Fruit fly (Drosophila melanogaster) whole organism, wandering third instar larva: ENCODE measurements around the gene Acat1.

Experiments used
- Hr78 ChIP-seq: fragments of >200 bp; optimal IDR thresholded peaks from 2 replicates; lab custom pipeline; 2017; ENCODE audit warnings: missing biosample characterization, missing genetic modification characterization
- Mio ChIP-seq: sonication (Bioruptor generic); optimal IDR thresholded peaks from 2 replicates; lab custom pipeline; 2016; ENCODE audit warnings: missing biosample characterization, missing genetic modification characterization
- dmrt93B ChIP-seq: fragments of 200-800 bp; sonication (Bioruptor generic); optimal IDR thresholded peaks from 2 replicates; lab custom pipeline; 2018; ENCODE audit warnings: missing biosample characterization, mild to moderate bottlenecking, missing genetic modification characterization
- ey ChIP-seq: fragments of 200-800 bp; sonication (Bioruptor generic); optimal IDR thresholded peaks from 2 replicates; lab custom pipeline; 2016; ENCODE audit warnings: missing biosample characterization, missing genetic modification characterization
- foxo ChIP-seq, 2 experiments: fragments of 200-800 bp; sonication (Bioruptor generic); optimal IDR thresholded peaks; 2 replicates in 1 of 2; 3 replicates in 1 of 2; lab custom pipeline; 2016 to 2017; ENCODE audit warnings: missing biosample characterization in 2 of 2, missing genetic modification characterization in 2 of 2
- jim ChIP-seq: fragments of 175-275, 200-325 bp; sonication (Bioruptor generic); optimal IDR thresholded peaks from 2 replicates; lab custom pipeline; 2016; ENCODE audit warnings: missing biosample characterization, mild to moderate bottlenecking, missing genetic modification characterization
- psq ChIP-seq: fragments of 200-800 bp; sonication (Bioruptor generic); optimal IDR thresholded peaks from 3 replicates; lab custom pipeline; 2017; ENCODE audit warnings: missing biosample characterization, mild to moderate bottlenecking, missing genetic modification characterization, moderate library complexity
- woc ChIP-seq: sonication (Bioruptor generic); optimal IDR thresholded peaks from 2 replicates; lab custom pipeline; 2016; ENCODE audit warnings: missing biosample characterization, mild to moderate bottlenecking, missing genetic modification characterization

DNA sequence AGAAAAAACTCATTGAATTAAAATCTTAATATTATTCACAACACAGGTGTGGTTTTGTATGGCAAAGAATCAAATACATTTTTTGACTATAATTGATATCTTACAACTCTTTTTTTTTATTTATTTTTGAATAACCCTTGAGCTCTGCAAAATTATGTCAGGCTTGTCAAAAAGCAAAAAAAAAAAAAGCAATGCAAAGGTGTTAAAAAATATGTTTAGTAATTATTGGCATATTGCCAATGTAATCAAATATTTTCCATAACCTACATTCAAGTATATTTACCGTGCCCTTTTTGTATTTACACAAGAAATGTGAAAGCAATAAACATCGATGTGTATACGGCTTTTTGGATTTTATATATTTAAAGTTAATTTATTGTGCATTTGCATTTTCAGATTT, 14.5 kb downstream of the Acat1 start, which contains the start of gene Ir7c:
- TF ChIP-seq ey: no peak
- no peak for TF ChIP-seq woc (GFP tag; lab: Kevin White, UChicago)
- no peak for TF ChIP-seq foxo (GFP tag; optimal IDR thresholded peaks at IDR 0.05; lab: Kevin White, UChicago)
- TF ChIP-seq jim (GFP tag; lab: Kevin White, UChicago): no peak
- no peak for TF ChIP-seq Mio (GFP tag; lab: Kevin White, UChicago)
- TF ChIP-seq Hr78 (GFP tag; lab: Kevin White, UChicago): no peak
- no peak for TF ChIP-seq psq
- no peak for TF ChIP-seq dmrt93B
